Worm (Caenorhabditis elegans) whole organism, L3 larva: ENCODE results near the gene gpa-2.

Experiments
- ama-1 ChIP-seq: fragments of 150-350 bp; optimal IDR thresholded peaks from 2 replicates; lab custom pipeline; 2018
- nfya-1 ChIP-seq: sonication (generic microtip); optimal IDR thresholded peaks from 2 replicates; lab custom pipeline; 2017; ENCODE audit warnings: missing genetic modification characterization, mild to moderate bottlenecking, missing compliant biosample characterization, antibody characterized with exemption, moderate library complexity; ENCODE audit not compliant: insufficient read depth

The gpa-2 gene

DNA sequence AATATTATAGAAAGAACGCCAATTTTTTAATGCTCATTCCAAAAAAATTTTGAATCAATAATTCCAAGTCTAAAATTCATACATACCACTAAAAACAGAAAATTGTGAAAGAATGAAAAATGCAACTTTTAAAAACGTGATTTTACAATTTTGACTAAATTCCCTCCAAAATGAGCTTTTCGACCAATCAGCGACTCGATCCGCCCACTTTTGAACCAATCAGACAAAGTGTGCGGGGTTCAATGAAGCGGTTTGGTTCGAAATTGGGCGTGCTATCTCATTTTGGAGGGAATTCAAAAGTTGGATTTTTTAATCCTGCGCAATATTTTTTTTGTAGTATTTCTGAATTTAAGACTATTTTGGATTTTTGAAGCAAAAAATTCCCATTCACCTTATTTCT is 46.5 kb downstream of the gpa-2 start:
- TF ChIP-seq ama-1 (lab: Kevin White, UChicago) (no peak), nfya-1 (peak; percentile 69)
- TF ChIP-seq, all 47 proteins: peak for 1
